Worm (Caenorhabditis elegans) whole organism, L1 larva: Measurements from ENCODE around the gene cutl-5.

Experiments
- F16B12.6 ChIP-seq: fragments of 150-350 bp; optimal IDR thresholded peaks from 2 replicates; lab custom pipeline; 2014; ENCODE audit warnings: missing biosample characterization, missing genetic modification characterization
- aly-2 ChIP-seq: fragments of 150-350 bp; optimal IDR thresholded peaks from 2 replicates; lab custom pipeline; 2014; ENCODE audit warnings: missing biosample characterization, missing genetic modification characterization
- ama-1 ChIP-seq: fragments of 150-350 bp; optimal IDR thresholded peaks from 2 replicates; lab custom pipeline; 2014
- ceh-63 ChIP-seq: fragments of 200-800 bp; sonication (Bioruptor generic); optimal IDR thresholded peaks from 2 replicates; lab custom pipeline; 2018; ENCODE audit warnings: mild to moderate bottlenecking, missing genetic modification characterization, missing compliant biosample characterization
- ceh-82 ChIP-seq, 3 experiments: fragments of 150-350 bp in 1 of 3; sonication (generic microtip) in 2 of 3; optimal IDR thresholded peaks; 2 replicates each; lab custom pipeline; 2014 to 2017; ENCODE audit warnings: missing biosample characterization in 3 of 3, missing genetic modification characterization in 3 of 3
- ces-1 ChIP-seq: fragments of 150-350 bp; optimal IDR thresholded peaks from 2 replicates; lab custom pipeline; 2014; ENCODE audit warnings: missing biosample characterization, missing genetic modification reagents, missing genetic modification characterization
- dpl-1 ChIP-seq, 3 experiments: fragments of 150-350 bp in 2 of 3; sonication (generic microtip) in 1 of 3; optimal IDR thresholded peaks; 2 replicates each; lab custom pipeline; 2014 to 2017; ENCODE audit warnings: missing biosample characterization in 3 of 3, missing genetic modification characterization in 3 of 3, missing genetic modification reagents in 3 of 3
- dsc-1 ChIP-seq: sonication (generic microtip); optimal IDR thresholded peaks from 2 replicates; lab custom pipeline; 2016; ENCODE audit warnings: mild to moderate bottlenecking, missing genetic modification characterization, missing compliant biosample characterization
- efl-1 ChIP-seq, 4 experiments: fragments of 150-350 bp; optimal IDR thresholded peaks in 3 of 4; peaks in 1 of 4; 1 replicate in 1 of 4; 2 replicates in 3 of 4; lab custom pipeline; 2014; ENCODE audit warnings: missing biosample characterization in 2 of 4, missing genetic modification characterization in 2 of 4, missing genetic modification reagents in 2 of 4
- egl-13 ChIP-seq: sonication (generic microtip); optimal IDR thresholded peaks from 2 replicates; lab custom pipeline; 2016; ENCODE audit warnings: missing genotype, missing genetic modification reagents, missing genetic modification characterization, missing compliant biosample characterization
- elt-2 ChIP-seq: sonication (generic microtip); optimal IDR thresholded peaks from 2 replicates; lab custom pipeline; 2016; ENCODE audit warnings: missing genetic modification characterization, mild to moderate bottlenecking, inconsistent platforms, missing compliant biosample characterization, missing genetic modification reagents
- elt-3 ChIP-seq, 6 experiments: fragments of 150-350 bp in 1 of 6; sonication (generic microtip); optimal IDR thresholded peaks; 2 replicates each; lab custom pipeline; 2017 to 2018; ENCODE audit warnings: missing biosample characterization in 6 of 6, missing genetic modification characterization in 6 of 6, inconsistent platforms in 1 of 6
- fos-1 ChIP-seq: fragments of 150-350 bp; optimal IDR thresholded peaks from 2 replicates; lab custom pipeline; 2014; ENCODE audit warnings: missing biosample characterization, missing genetic modification characterization
- hlh-17 ChIP-seq: fragments of 200-800 bp; sonication (Bioruptor generic); optimal IDR thresholded peaks from 2 replicates; lab custom pipeline; 2018; ENCODE audit warnings: missing genetic modification characterization, mild to moderate bottlenecking, missing compliant biosample characterization, moderate library complexity, borderline replicate concordance
- irx-1 ChIP-seq: sonication (generic microtip); optimal IDR thresholded peaks from 2 replicates; lab custom pipeline; 2016; ENCODE audit warnings: missing genetic modification characterization, missing compliant biosample characterization
- lin-13 ChIP-seq: fragments of 150-350 bp; optimal IDR thresholded peaks from 2 replicates; lab custom pipeline; 2014; ENCODE audit warnings: missing biosample characterization, missing genetic modification reagents, missing genetic modification characterization
- lin-15B ChIP-seq: fragments of 150-350 bp; sonication (generic microtip); optimal IDR thresholded peaks from 3 replicates; lab custom pipeline; 2014; ENCODE audit warnings: missing biosample characterization, missing genetic modification characterization
- lin-35 ChIP-seq, 2 experiments: fragments of 150-350 bp; optimal IDR thresholded peaks; 2 replicates each; lab custom pipeline; 2014; ENCODE audit warnings: missing biosample characterization in 2 of 2, missing genetic modification characterization in 2 of 2, missing genetic modification reagents in 2 of 2
- lir-3 ChIP-seq: sonication (generic microtip); optimal IDR thresholded peaks from 2 replicates; lab custom pipeline; 2016; ENCODE audit warnings: mild to moderate bottlenecking, missing genetic modification characterization, moderate library complexity, missing compliant biosample characterization; ENCODE audit not compliant: poor library complexity
- lsy-2 ChIP-seq, 2 experiments: fragments of 150-350 bp; optimal IDR thresholded peaks; 2 replicates each; lab custom pipeline; 2014; ENCODE audit warnings: missing biosample characterization in 2 of 2, missing genetic modification characterization in 2 of 2
- mef-2 ChIP-seq: fragments of 150-350 bp; optimal IDR thresholded peaks from 2 replicates; lab custom pipeline; 2014; ENCODE audit warnings: missing biosample characterization, missing genetic modification characterization
- nhr-19 ChIP-seq: fragments of 200-800 bp; sonication (Bioruptor generic); conservative IDR thresholded peaks from 2 replicates; pipeline ENCODE4 v1.3.6; 2022; ENCODE audit warnings: missing genetic modification characterization, missing compliant biosample characterization
- nhr-47 ChIP-seq: sonication (generic microtip); optimal IDR thresholded peaks from 2 replicates; lab custom pipeline; 2016; ENCODE audit warnings: mild to moderate bottlenecking, missing genetic modification characterization, moderate library complexity, missing compliant biosample characterization
- nhr-71 ChIP-seq: sonication (generic microtip); optimal IDR thresholded peaks from 2 replicates; lab custom pipeline; 2016; ENCODE audit warnings: mild to moderate bottlenecking, missing genetic modification characterization, moderate library complexity, missing compliant biosample characterization
- nhr-85 ChIP-seq: sonication (generic microtip); peaks from one replicate; lab custom pipeline; 2016; ENCODE audit warnings: missing genetic modification characterization, inconsistent platforms, missing compliant biosample characterization
- pag-3 ChIP-seq: sonication (generic microtip); optimal IDR thresholded peaks from 2 replicates; lab custom pipeline; 2017; ENCODE audit warnings: missing genetic modification characterization, mild to moderate bottlenecking, missing compliant biosample characterization, antibody characterized with exemption, borderline replicate concordance; ENCODE audit not compliant: insufficient read depth
- pax-3 ChIP-seq: fragments of 200-800 bp; sonication (Bioruptor generic); optimal IDR thresholded peaks from 2 replicates; lab custom pipeline; 2018; ENCODE audit warnings: mild to moderate bottlenecking, missing genetic modification characterization, moderate library complexity, missing compliant biosample characterization
- pqm-1 ChIP-seq: sonication (generic microtip); optimal IDR thresholded peaks from 3 replicates; lab custom pipeline; 2017; ENCODE audit warnings: missing biosample characterization, missing genetic modification characterization
- rnt-1 ChIP-seq: sonication (generic microtip); optimal IDR thresholded peaks from 2 replicates; lab custom pipeline; 2016; ENCODE audit warnings: mild to moderate bottlenecking, missing genetic modification characterization, moderate library complexity, missing compliant biosample characterization
- snpc-4 ChIP-seq: fragments of 150-350 bp; optimal IDR thresholded peaks from 2 replicates; lab custom pipeline; 2014; ENCODE audit warnings: missing biosample characterization, missing genetic modification characterization
- sup-37 ChIP-seq: fragments of 200-800 bp; sonication (Bioruptor generic); optimal IDR thresholded peaks from 2 replicates; lab custom pipeline; 2018; ENCODE audit warnings: mild to moderate bottlenecking, missing genetic modification characterization, missing compliant biosample characterization
- swsn-7 ChIP-seq: sonication (generic microtip); optimal IDR thresholded peaks from 2 replicates; lab custom pipeline; 2016; ENCODE audit warnings: missing genetic modification characterization, missing compliant biosample characterization
- unc-86 ChIP-seq: sonication (generic microtip); optimal IDR thresholded peaks from 2 replicates; lab custom pipeline; 2016; ENCODE audit warnings: missing genetic modification characterization, missing compliant biosample characterization
- vab-15 ChIP-seq: sonication (generic microtip); optimal IDR thresholded peaks from 2 replicates; lab custom pipeline; 2017; ENCODE audit warnings: missing genotype, mild to moderate bottlenecking, missing genetic modification characterization, missing compliant biosample characterization
- zag-1 ChIP-seq: fragments of 150-350 bp; optimal IDR thresholded peaks from 2 replicates; lab custom pipeline; 2014; ENCODE audit warnings: missing biosample characterization, missing genetic modification characterization
- zip-4 ChIP-seq: fragments of 200-800 bp; sonication (Bioruptor generic); optimal IDR thresholded peaks from 2 replicates; lab custom pipeline; 2018; ENCODE audit warnings: mild to moderate bottlenecking, missing genetic modification characterization, moderate library complexity, missing compliant biosample characterization
- ztf-11 ChIP-seq, 2 experiments: sonication (generic microtip); optimal IDR thresholded peaks; 2 replicates each; lab custom pipeline; 2016 to 2017; ENCODE audit warnings: missing genetic modification characterization in 2 of 2, missing biosample characterization in 1 of 2, missing compliant biosample characterization in 1 of 2

Gene cutl-5

ce11 chrII:7122661-7123418 is 7.1 kb upstream of the cutl-5 start, which contains the start of gene F10E7.11:
Gene F10E7.11 (minus strand): TSS chrII:7122892.
- TF ChIP-seq lin-15B (tag; lab: Kevin White, UChicago) (peak; percentile 11), nhr-85 (tag; lab: Kevin White, UChicago) (peak; percentile 40), snpc-4 (tag; lab: Kevin White, UChicago) (no peak), efl-1 (optimal IDR thresholded peaks at IDR 0.05; lab: Kevin White, UChicago) (peak in 1 of 2 experiments; percentile 6), efl-1 (GFP tag; optimal IDR thresholded peaks at IDR 0.05 in 1 of 2; lab: Kevin White, UChicago) (peak in 1 of 2 experiments; percentile 82), dsc-1 (tag; lab: Kevin White, UChicago) (peak; percentile 38), elt-2 (tag; lab: Kevin White, UChicago) (no peak), nhr-19 (GFP tag; lab: Robert Waterston, UW) (peak; percentile 24; the same call in 1 of the 2 replicates), ceh-82 (tag; optimal IDR thresholded peaks at IDR 0.05; lab: Kevin White, UChicago) (peak in 1 of 3 experiments; percentile 11), lsy-2 (tag; optimal IDR thresholded peaks at IDR 0.05; lab: Kevin White, UChicago) (peak; percentile 14 to 41), dpl-1 (GFP tag; optimal IDR thresholded peaks at IDR 0.05; lab: Kevin White, UChicago) (peak in 1 of 3 experiments; percentile 15), egl-13 (peak; percentile 38), ztf-11 (tag; optimal IDR thresholded peaks at IDR 0.05; lab: Kevin White, UChicago) (no peak), swsn-7 (tag; lab: Kevin White, UChicago) (peak; percentile 16), nhr-71 (peak; percentile 19), lin-13 (no peak), nhr-47 (tag; lab: Kevin White, UChicago) (peak; percentile 55), zag-1 (tag; lab: Kevin White, UChicago) (no peak), unc-86 (tag; lab: Kevin White, UChicago) (peak; percentile 37)

ce11 chrII:7121762-7122292 is 6.1 kb upstream of the cutl-5 start, which contains the start of gene F10E7.2:
Gene F10E7.2 (plus strand): TSS chrII:7122242.
- TF ChIP-seq unc-86 (tag; lab: Kevin White, UChicago) (no peak), aly-2 (no peak), sup-37 (GFP tag; lab: Kevin White, UChicago) (no peak), pqm-1 (tag; lab: Kevin White, UChicago) (no peak), elt-3 (tag; optimal IDR thresholded peaks at IDR 0.05; lab: Kevin White, UChicago) (no peak), hlh-17 (GFP tag; lab: Kevin White, UChicago) (no peak), lin-35 (GFP tag; optimal IDR thresholded peaks at IDR 0.05; lab: Kevin White, UChicago) (no peak), vab-15 (tag; lab: Kevin White, UChicago) (no peak), nhr-19 (GFP tag; lab: Robert Waterston, UW) (no peak), lir-3 (tag; lab: Kevin White, UChicago) (no peak), nhr-47 (tag; lab: Kevin White, UChicago) (no peak), pag-3 (no peak), dsc-1 (tag; lab: Kevin White, UChicago) (no peak)

ce11 chrII:7119525-7119924 is 3.8 kb upstream of the cutl-5 start:
- TF ChIP-seq F16B12.6 (tag; lab: Kevin White, UChicago) (no peak), irx-1 (no peak), mef-2 (tag; lab: Kevin White, UChicago) (no peak), lin-15B (tag; lab: Kevin White, UChicago) (no peak), ama-1 (no peak), rnt-1 (tag; lab: Kevin White, UChicago) (no peak)

ce11 chrII:7116350-7116749 is 644 bp upstream of the cutl-5 start, which contains the start of gene spon-1:
Gene spon-1 (plus strand): TSS chrII:7116557.
- no peak for TF ChIP-seq lin-13
- no peak for TF ChIP-seq sup-37 (GFP tag; lab: Kevin White, UChicago)
- no peak for TF ChIP-seq ceh-63 (GFP tag; lab: Kevin White, UChicago)
- TF ChIP-seq zip-4: no peak
- TF ChIP-seq pax-3: no peak
- TF ChIP-seq ces-1: no peak
- TF ChIP-seq fos-1 (tag; lab: Kevin White, UChicago): no peak
- no peak for TF ChIP-seq rnt-1 (tag; lab: Kevin White, UChicago)
- TF ChIP-seq nhr-19 (GFP tag; lab: Robert Waterston, UW): no peak
